Comparison of ENCODE assay signal across 4 worm cellular contexts in genomic region chrII:8747246-8747938, ce11.
TF ChIP-seq lines count a peak whose summit lies in the region.

No protein-coding gene starts in this region.

TF ChIP-seq in whole organism, L2 larva, 48 proteins besides CTCF, POLR2A, EP300 and RAD21:
- TF ChIP-seq lin-11 (tag; optimal IDR thresholded peaks at IDR 0.05; lab: Kevin White, UChicago) (peak; percentile 23), fos-1 (tag; optimal IDR thresholded peaks at IDR 0.05; lab: Kevin White, UChicago) (no peak), sem-4 (tag; optimal IDR thresholded peaks at IDR 0.05; lab: Kevin White, UChicago) (peak; percentile 76), crh-2 (tag; optimal IDR thresholded peaks at IDR 0.05; lab: Kevin White, UChicago) (peak; percentile 17), nhr-129 (tag; optimal IDR thresholded peaks at IDR 0.05; lab: Kevin White, UChicago) (peak; percentile 75), dmd-4 (tag; optimal IDR thresholded peaks at IDR 0.05; lab: Kevin White, UChicago) (no peak), sma-3 (GFP tag; optimal IDR thresholded peaks at IDR 0.05; lab: Kevin White, UChicago) (peak; percentile 69), ama-1 (optimal IDR thresholded peaks at IDR 0.05; lab: Kevin White, UChicago) (peak; percentile 96), C34F6.9 (tag; optimal IDR thresholded peaks at IDR 0.05; lab: Kevin White, UChicago) (peak; percentile 25), sma-9 (GFP tag; optimal IDR thresholded peaks at IDR 0.05; lab: Kevin White, UChicago) (peak; percentile 73), sma-9 (tag; optimal IDR thresholded peaks at IDR 0.05; lab: Kevin White, UChicago) (no peak), skn-1 (tag; optimal IDR thresholded peaks at IDR 0.05; lab: Kevin White, UChicago) (no peak), nhr-237 (tag; optimal IDR thresholded peaks at IDR 0.05; lab: Kevin White, UChicago) (no peak), nhr-6 (tag; optimal IDR thresholded peaks at IDR 0.05; lab: Kevin White, UChicago) (peak; percentile 1), nhr-21 (tag; optimal IDR thresholded peaks at IDR 0.05; lab: Kevin White, UChicago) (peak; percentile 82), nhr-25 (tag; optimal IDR thresholded peaks at IDR 0.05; lab: Kevin White, UChicago) (peak; percentile 97), snpc-4 (tag; optimal IDR thresholded peaks at IDR 0.05; lab: Kevin White, UChicago) (peak; percentile 1), F13H6.1 (tag; optimal IDR thresholded peaks at IDR 0.05; lab: Kevin White, UChicago) (peak; percentile 48), lsy-2 (tag; optimal IDR thresholded peaks at IDR 0.05; lab: Kevin White, UChicago) (peak in 1 of 2 experiments; percentile 55), lin-13 (GFP tag; optimal IDR thresholded peaks at IDR 0.05; lab: Kevin White, UChicago) (peak; percentile 51), ztf-4 (tag; optimal IDR thresholded peaks at IDR 0.05; lab: Kevin White, UChicago) (peak; percentile 93), ztf-1 (GFP tag; conservative IDR thresholded peaks at IDR 0.05; lab: Robert Waterston, UW) (0 out of 2 replicates have a peak, but pooled peaks have one; percentile 85)
TF ChIP-seq in whole organism, L2 larva: peak in this region for 17.

TF ChIP-seq in whole organism, L4 larva, 104 proteins besides CTCF, POLR2A, EP300 and RAD21 (continues in another document):
- TF ChIP-seq zip-11 (GFP tag; IDR thresholded peaks at IDR 0.05; lab: Robert Waterston, UW) (no peak), hlh-30 (tag; optimal IDR thresholded peaks at IDR 0.05; lab: Kevin White, UChicago; ENCODE audit: insufficient read depth) (peak; percentile 9), ceh-20 (GFP tag; IDR thresholded peaks at IDR 0.05; lab: Robert Waterston, UW) (peak; percentile 78; the same call in 1 of the 2 replicates), arid-1 (GFP tag; conservative IDR thresholded peaks at IDR 0.05; lab: Robert Waterston, UW) (peak; percentile 71), jun-1 (tag; optimal IDR thresholded peaks at IDR 0.05; lab: Kevin White, UChicago) (no peak), aha-1 (tag; lab: Kevin White, UChicago) (peak; percentile 93), mxl-2 (GFP tag; conservative IDR thresholded peaks at IDR 0.05; lab: Robert Waterston, UW) (no peak), nhr-111 (GFP tag; optimal IDR thresholded peaks at IDR 0.05; lab: Kevin White, UChicago) (peak; percentile 41), zfp-2 (tag; optimal IDR thresholded peaks at IDR 0.05; lab: Kevin White, UChicago) (no peak), ceh-44 (GFP tag; IDR thresholded peaks at IDR 0.05; lab: Robert Waterston, UW) (no peak), nhr-28 (tag; optimal IDR thresholded peaks at IDR 0.05; lab: Kevin White, UChicago) (peak; percentile 15), ceh-28 (tag; optimal IDR thresholded peaks at IDR 0.05; lab: Kevin White, UChicago) (no peak), madf-5 (GFP tag; IDR thresholded peaks at IDR 0.05; lab: Robert Waterston, UW) (peak; percentile 8 to 61; a peak in 2 of 4 replicates), Y5F2A.4 (GFP tag; optimal IDR thresholded peaks at IDR 0.05; lab: Kevin White, UChicago) (peak; percentile 42), ama-1 (optimal IDR thresholded peaks at IDR 0.05; lab: Kevin White, UChicago) (peak; percentile 99), skn-1 (tag; optimal IDR thresholded peaks at IDR 0.05; lab: Kevin White, UChicago) (no peak), vab-7 (GFP tag; IDR thresholded peaks at IDR 0.05; lab: Robert Waterston, UW) (no peak), snpc-4 (tag; optimal IDR thresholded peaks at IDR 0.05; lab: Kevin White, UChicago) (no peak), lin-15B (tag; optimal IDR thresholded peaks at IDR 0.05; lab: Kevin White, UChicago) (no peak), ceh-62 (tag; optimal IDR thresholded peaks at IDR 0.05; lab: Kevin White, UChicago) (no peak), duxl-1 (tag; optimal IDR thresholded peaks at IDR 0.05; lab: Kevin White, UChicago; ENCODE audit: poor library complexity) (peak; percentile 83), ctbp-1 (GFP tag; IDR thresholded peaks at IDR 0.05; lab: Robert Waterston, UW) (no peak; the same call in none of the 2 replicates), hlh-11 (tag; optimal IDR thresholded peaks at IDR 0.05; lab: Kevin White, UChicago) (peak; percentile 70), lin-39 (tag; optimal IDR thresholded peaks at IDR 0.05; lab: Kevin White, UChicago) (no peak)

TF ChIP-seq in whole organism, late embryonic, 69 proteins besides CTCF, POLR2A, EP300 and RAD21:
- no peak for TF ChIP-seq T23F11.4 (GFP tag; optimal IDR thresholded peaks at IDR 0.05; lab: Kevin White, UChicago)
- TF ChIP-seq tbx-2 (tag; optimal IDR thresholded peaks at IDR 0.05; lab: Kevin White, UChicago): peak; percentile 19
- TF ChIP-seq madf-2 (tag; optimal IDR thresholded peaks at IDR 0.05; lab: Kevin White, UChicago): peak; percentile 20
- TF ChIP-seq ceh-19 (GFP tag; optimal IDR thresholded peaks at IDR 0.05; lab: Kevin White, UChicago): no peak
- peak; percentile 77 for TF ChIP-seq unc-55 (GFP tag; optimal IDR thresholded peaks at IDR 0.05; lab: Kevin White, UChicago)
- no peak for TF ChIP-seq hlh-13 (GFP tag; optimal IDR thresholded peaks at IDR 0.05; lab: Kevin White, UChicago)
- TF ChIP-seq ref-2 (tag; optimal IDR thresholded peaks at IDR 0.05; lab: Kevin White, UChicago): peak; percentile 38

TF ChIP-seq in whole organism, mixed stage, embryonic, 35 proteins besides CTCF, POLR2A, EP300 and RAD21:
- TF ChIP-seq ceh-43 (GFP tag; optimal IDR thresholded peaks at IDR 0.05; lab: Kevin White, UChicago) (no peak), sem-2 (GFP tag; optimal IDR thresholded peaks at IDR 0.05; lab: Kevin White, UChicago) (no peak), nhr-28 (tag; optimal IDR thresholded peaks at IDR 0.05; lab: Kevin White, UChicago) (no peak), blmp-1 (tag; optimal IDR thresholded peaks at IDR 0.05; lab: Kevin White, UChicago) (no peak), cnd-1 (tag; optimal IDR thresholded peaks at IDR 0.05; lab: Kevin White, UChicago) (peak; percentile 59), mep-1 (tag; optimal IDR thresholded peaks at IDR 0.05; lab: Kevin White, UChicago) (no peak), nhr-2 (tag; optimal IDR thresholded peaks at IDR 0.05; lab: Kevin White, UChicago) (peak; percentile 86), ztf-11 (tag; optimal IDR thresholded peaks at IDR 0.05; lab: Kevin White, UChicago) (no peak), nhr-76 (tag; optimal IDR thresholded peaks at IDR 0.05; lab: Kevin White, UChicago) (no peak), lin-13 (tag; optimal IDR thresholded peaks at IDR 0.05; lab: Kevin White, UChicago) (no peak), lin-32 (GFP tag; optimal IDR thresholded peaks at IDR 0.05; lab: Kevin White, UChicago) (no peak), hlh-1 (tag; optimal IDR thresholded peaks at IDR 0.05; lab: Kevin White, UChicago) (peak; percentile 41), unc-62 (GFP tag; optimal IDR thresholded peaks at IDR 0.05; lab: Kevin White, UChicago) (peak; percentile 78), unc-120 (tag; optimal IDR thresholded peaks at IDR 0.05; lab: Kevin White, UChicago; ENCODE audit: poor library complexity, severe bottlenecking) (peak; percentile 1)
